Worm (Caenorhabditis elegans): ENCODE measurements around the gene mip-1.

DNA sequence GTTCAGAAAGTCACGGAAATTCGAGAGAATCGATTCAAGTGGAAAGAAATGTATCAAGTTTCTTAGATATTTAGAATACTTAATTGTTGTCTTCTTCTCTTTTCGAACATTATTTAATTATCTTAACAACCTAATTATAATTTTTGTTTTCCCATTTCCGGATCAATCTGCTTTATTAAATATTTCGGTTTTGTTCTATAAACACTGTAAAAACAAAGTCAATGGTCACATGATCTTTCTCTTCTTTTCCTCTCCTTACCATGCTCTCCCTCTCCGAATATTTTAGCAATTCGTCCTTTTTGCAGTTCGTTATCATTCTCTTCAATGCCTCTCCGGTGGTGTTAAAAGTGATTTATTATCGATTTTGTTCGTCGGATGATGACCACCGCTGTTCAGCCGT lies 3.6 kb downstream of the mip-1 start, which contains the start of gene tag-325:
- TF ChIP-seq ama-1 (optimal IDR thresholded peaks at IDR 0.05) = no peak
- no peak for TF ChIP-seq hmg-4 (GFP tag; optimal IDR thresholded peaks at IDR 0.05)
- TF ChIP-seq aly-1 (tag; optimal IDR thresholded peaks at IDR 0.05) = no peak
- no peak for TF ChIP-seq flt-1 (GFP tag; IDR thresholded peaks at IDR 0.05)
- TF ChIP-seq B0310.2 (tag; optimal IDR thresholded peaks at IDR 0.05) = no peak
- no peak for TF ChIP-seq tra-4 (tag; optimal IDR thresholded peaks at IDR 0.05)
- no peak for TF ChIP-seq pes-1 (GFP tag; IDR thresholded peaks at IDR 0.05)
- no peak for TF ChIP-seq tbx-11 (GFP tag; IDR thresholded peaks at IDR 0.05)
- no peak for TF ChIP-seq sea-1 (GFP tag; conservative IDR thresholded peaks at IDR 0.05)
- TF ChIP-seq tbx-37 (GFP tag; conservative IDR thresholded peaks at IDR 0.05) = no peak

All from whole organism, early embryonic.